Worm (Caenorhabditis elegans) whole organism, L2 larva: ENCODE measurements around the gene ttr-48.

Experiments used
- aly-2 ChIP-seq: fragments of 150-350 bp; optimal IDR thresholded peaks from 2 replicates; lab custom pipeline; 2014; ENCODE audit warnings: missing biosample characterization, missing genetic modification characterization
- crh-2 ChIP-seq: sonication (generic microtip); optimal IDR thresholded peaks from 2 replicates; lab custom pipeline; 2017; ENCODE audit warnings: missing biosample characterization, missing genetic modification characterization
- lin-13 ChIP-seq: fragments of 150-350 bp; optimal IDR thresholded peaks from 2 replicates; lab custom pipeline; 2014; ENCODE audit warnings: missing biosample characterization, missing genetic modification reagents, missing genetic modification characterization
- mdl-1 ChIP-seq, 2 experiments: fragments of 150-350 bp in 1 of 2; sonication (generic microtip) in 1 of 2; optimal IDR thresholded peaks; 2 replicates each; lab custom pipeline; 2017; ENCODE audit warnings: missing biosample characterization in 2 of 2, missing genetic modification characterization in 2 of 2
- nhr-12 ChIP-seq: fragments of 150-350 bp; optimal IDR thresholded peaks from 2 replicates; lab custom pipeline; 2014; ENCODE audit warnings: missing biosample characterization, missing genetic modification characterization
- snpc-4 ChIP-seq: fragments of 150-350 bp; optimal IDR thresholded peaks from 2 replicates; lab custom pipeline; 2014; ENCODE audit warnings: missing biosample characterization, missing genetic modification characterization
- zag-1 ChIP-seq: fragments of 150-350 bp; optimal IDR thresholded peaks from 2 replicates; lab custom pipeline; 2014; ENCODE audit warnings: missing biosample characterization, missing genetic modification characterization

DNA sequence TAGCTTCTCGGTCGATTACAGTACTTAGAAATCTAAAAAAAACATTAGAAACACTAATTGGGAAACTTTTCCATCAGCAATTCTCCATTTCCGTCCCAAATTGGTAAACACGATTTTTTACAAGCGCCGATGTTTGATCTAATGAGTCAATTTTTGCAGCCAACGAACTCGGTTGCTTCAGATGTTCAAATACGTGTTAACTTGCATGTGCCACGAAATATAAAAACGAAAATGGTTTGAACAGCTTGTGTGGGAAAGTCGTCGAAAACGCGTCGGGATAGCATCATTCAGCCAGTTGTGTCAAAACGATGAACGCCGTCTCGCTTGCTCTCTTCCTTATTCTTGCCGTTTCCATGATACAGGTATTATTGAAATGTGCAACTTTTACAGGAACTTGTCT is 37.4 kb downstream of the ttr-48 start, which contains the start of gene F35A5.2:
- no peak for TF ChIP-seq snpc-4
- TF ChIP-seq aly-2 (tag; lab: Kevin White, UChicago): no peak
- no peak for TF ChIP-seq mdl-1 (tag; optimal IDR thresholded peaks at IDR 0.05; lab: Kevin White, UChicago)
- no peak for TF ChIP-seq zag-1 (tag; lab: Kevin White, UChicago)
- TF ChIP-seq crh-2: no peak
- TF ChIP-seq nhr-12 (tag; lab: Kevin White, UChicago): no peak
- no peak for TF ChIP-seq lin-13
